Fruit fly (Drosophila melanogaster) whole organism, wandering third instar larva: ENCODE results near the gene CG4465.

ENCODE experiments used
- Abd-B ChIP-seq: fragments of >200 bp; optimal IDR thresholded peaks from 2 replicates; lab custom pipeline; 2017; ENCODE audit warnings: missing biosample characterization, missing genetic modification characterization
- Jra ChIP-seq: sonication (Bioruptor generic); optimal IDR thresholded peaks from 2 replicates; lab custom pipeline; 2016; ENCODE audit warnings: missing biosample characterization, missing genetic modification characterization
- Myc ChIP-seq: fragments of >200 bp; optimal IDR thresholded peaks from 2 replicates; lab custom pipeline; 2017
- Rel ChIP-seq, 2 experiments: fragments of 200-800 bp; sonication (Bioruptor generic) in 1 of 2; optimal IDR thresholded peaks; 2 replicates in 1 of 2; 3 replicates in 1 of 2; lab custom pipeline; 2016 to 2019; ENCODE audit warnings: mild to moderate bottlenecking in 2 of 2, missing biosample characterization in 2 of 2, missing genetic modification characterization in 2 of 2, moderate library complexity in 1 of 2
- br ChIP-seq: fragments of 200-800 bp; sonication (Bioruptor generic); optimal IDR thresholded peaks from 2 replicates; lab custom pipeline; 2016; ENCODE audit warnings: missing biosample characterization, missing genetic modification characterization
- ey ChIP-seq: fragments of 200-800 bp; sonication (Bioruptor generic); optimal IDR thresholded peaks from 2 replicates; lab custom pipeline; 2016; ENCODE audit warnings: missing biosample characterization, missing genetic modification characterization
- psq ChIP-seq: fragments of 200-800 bp; sonication (Bioruptor generic); optimal IDR thresholded peaks from 3 replicates; lab custom pipeline; 2017; ENCODE audit warnings: missing biosample characterization, mild to moderate bottlenecking, missing genetic modification characterization, moderate library complexity

- no peak for TF ChIP-seq Myc
- no peak for TF ChIP-seq br (GFP tag; lab: Kevin White, UChicago)
- no peak for TF ChIP-seq Jra (GFP tag; lab: Kevin White, UChicago)
- TF ChIP-seq Abd-B (GFP tag; lab: Kevin White, UChicago), result no peak
- TF ChIP-seq Rel (GFP tag; optimal IDR thresholded peaks at IDR 0.05; lab: Kevin White, UChicago), result no peak
- TF ChIP-seq Rel (tag; optimal IDR thresholded peaks at IDR 0.05; lab: Kevin White, UChicago), result no peak
- TF ChIP-seq psq (GFP tag; lab: Kevin White, UChicago), result no peak
- TF ChIP-seq ey, result no peak
These were observed 25.6 kb downstream of the CG4465 start for dm6 chr3R:19892046-19892445.
